Fruit fly (Drosophila melanogaster): Measurements from ENCODE around the gene CG46462.

dm6 chr3L:19955699-19956098 is 24.2 kb downstream of the CG46462 start, which contains the start of gene CG42263:
- no peak for TF ChIP-seq Mnt (GFP tag; optimal IDR thresholded peaks at IDR 0.05)
- no peak for TF ChIP-seq kay (GFP tag; ENCODE audit: borderline replicate concordance)
- no peak for TF ChIP-seq CG14711 (tag; optimal IDR thresholded peaks at IDR 0.05)
- TF ChIP-seq Hr96 (GFP tag; optimal IDR thresholded peaks at IDR 0.05), result no peak
- TF ChIP-seq cnc (optimal IDR thresholded peaks at IDR 0.05), result no peak
- no peak for TF ChIP-seq CG33017 (tag; optimal IDR thresholded peaks at IDR 0.05)
